Fruit fly (Drosophila melanogaster) S2 (cell line): Measurements from ENCODE around the gene wdn.
"Not testable (repeated sequence)": the region's sequence is repeated elsewhere in the genome, so short reads cannot be mapped to it uniquely, and the experiment has no call there.

Experiments used
- CG8478 ChIP-seq: fragments of >200 bp; optimal IDR thresholded peaks from 2 replicates; lab custom pipeline; 2018
- CTCF ChIP-seq, 2 experiments: fragments of >200 bp; optimal IDR thresholded peaks; 2 replicates each; lab custom pipeline; 2018

The wdn gene

DNA sequence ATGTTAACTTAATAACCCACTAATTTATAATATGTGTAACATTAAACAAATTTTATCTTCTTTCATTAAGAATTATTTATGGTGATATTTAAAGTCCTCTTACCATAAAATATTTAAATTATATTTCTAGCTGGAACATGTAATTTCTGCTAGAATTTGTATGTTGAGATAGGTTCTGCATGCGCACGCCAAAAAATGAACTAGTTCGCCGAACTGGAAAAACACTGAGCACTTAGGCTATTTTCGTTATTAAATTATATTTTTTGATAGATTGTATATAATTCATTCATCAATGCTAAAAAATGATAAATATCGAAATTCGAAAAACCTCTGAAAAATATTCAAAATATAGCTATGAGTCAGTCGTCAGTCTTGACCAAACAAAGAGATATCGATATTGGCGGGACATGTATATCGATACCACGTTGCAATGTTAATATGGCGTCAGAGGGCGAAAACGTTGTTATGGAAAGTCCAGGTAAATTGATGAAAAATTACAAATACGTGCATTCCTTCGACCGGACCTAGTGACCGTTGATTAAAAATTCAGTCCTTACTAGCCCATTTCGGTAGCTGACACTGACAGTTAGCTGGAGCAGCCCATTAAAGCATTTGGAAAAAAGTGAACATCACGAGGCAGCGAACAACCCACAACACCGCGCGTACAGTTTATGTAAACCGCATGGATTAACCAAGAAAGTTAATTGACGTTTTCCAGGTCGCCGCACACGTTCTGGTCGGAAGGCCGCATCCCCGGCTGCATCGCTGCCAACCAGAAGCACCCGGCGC, 734 bp upstream of the wdn start, which contains the start of gene Prp39:
Gene Prp39, plus strand, starts transcription at position 426 of the 789 bp plus-strand sequence.
- no peak for TF ChIP-seq CG8478 (lab: Kevin White, UChicago)
- TF ChIP-seq CTCF (optimal IDR thresholded peaks at IDR 0.05; lab: Kevin White, UChicago) = no peak

DNA sequence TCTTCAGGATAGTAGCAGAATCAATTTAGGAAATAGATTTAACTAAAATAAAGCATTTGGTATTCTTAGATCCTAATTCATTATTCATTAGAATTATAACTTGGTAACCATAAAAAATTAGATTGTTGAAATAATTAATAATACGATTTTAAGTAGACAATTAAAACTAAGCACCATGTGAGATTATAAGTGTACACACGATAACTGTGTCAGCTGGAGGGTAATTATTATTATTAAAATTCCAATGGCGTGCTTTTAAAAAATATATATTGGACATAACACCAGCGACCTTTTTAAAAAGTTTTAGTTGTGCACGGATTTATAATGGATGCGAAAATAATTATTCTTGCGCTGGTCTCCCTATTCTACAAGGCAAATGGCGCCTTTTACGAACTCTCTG, 4.7 kb downstream of the wdn start, which contains the start of gene CheB98a:
Gene CheB98a, plus strand, starts transcription at position 301 of the 400 bp plus-strand sequence.
- TF ChIP-seq CTCF (optimal IDR thresholded peaks at IDR 0.05; lab: Kevin White, UChicago) = no peak
- TF ChIP-seq CG8478 (lab: Kevin White, UChicago) = no peak

- TF ChIP-seq CG8478 (lab: Kevin White, UChicago) = no peak
- no peak for TF ChIP-seq CTCF (optimal IDR thresholded peaks at IDR 0.05; lab: Kevin White, UChicago)
Measured at dm6 chr3R:28805164-28805563, 6.0 kb downstream of the wdn start.

DNA sequence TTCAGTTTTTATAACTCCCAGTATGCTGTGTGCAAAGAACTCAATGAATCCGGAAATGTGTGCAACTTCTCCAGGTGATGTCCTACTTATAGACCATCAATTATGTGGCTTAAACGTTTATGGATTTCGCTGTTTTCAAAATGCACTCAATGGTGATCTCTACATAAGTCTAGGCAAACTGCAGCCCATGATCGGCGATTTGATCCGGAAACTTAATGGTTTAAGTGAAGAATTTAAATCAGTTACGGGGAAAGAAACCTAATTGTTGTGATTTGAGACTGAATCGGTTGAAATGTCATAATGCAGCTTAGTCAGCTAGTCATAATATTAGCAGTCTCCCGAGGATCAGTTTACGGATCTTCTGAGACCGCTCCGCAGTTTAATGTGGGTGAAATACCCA, 20.9 kb downstream of the wdn start, which contains the start of gene intr:
Gene intr, plus strand, starts transcription at position 301 of the 400 bp plus-strand sequence.
- TF ChIP-seq CG8478 (lab: Kevin White, UChicago) (no peak), CTCF (optimal IDR thresholded peaks at IDR 0.05; lab: Kevin White, UChicago) (no peak)

DNA sequence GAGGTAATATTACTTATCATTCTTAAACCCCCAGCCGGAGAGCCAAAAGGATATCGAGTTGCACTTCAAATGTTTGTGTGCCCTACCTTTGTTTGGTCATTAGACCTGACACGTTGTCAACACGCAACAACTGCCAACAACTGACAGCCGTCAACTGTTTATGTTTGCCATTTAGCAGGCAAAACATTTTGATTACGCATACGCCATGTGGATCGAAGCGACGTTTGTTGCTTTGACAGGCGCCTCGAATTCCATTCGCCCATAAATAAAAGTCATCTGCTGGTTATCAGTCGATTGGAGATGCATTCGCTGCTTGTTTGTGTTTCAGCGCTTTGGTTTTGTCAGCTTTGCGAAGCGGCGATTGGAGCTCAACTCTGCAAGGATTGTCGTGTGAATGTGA, 21.8 kb downstream of the wdn start, which contains the start of gene CG34295:
Gene CG34295, plus strand, starts transcription at position 301 of the 400 bp plus-strand sequence.
- TF ChIP-seq CTCF (optimal IDR thresholded peaks at IDR 0.05; lab: Kevin White, UChicago) = no peak
- no peak for TF ChIP-seq CG8478 (lab: Kevin White, UChicago)

DNA sequence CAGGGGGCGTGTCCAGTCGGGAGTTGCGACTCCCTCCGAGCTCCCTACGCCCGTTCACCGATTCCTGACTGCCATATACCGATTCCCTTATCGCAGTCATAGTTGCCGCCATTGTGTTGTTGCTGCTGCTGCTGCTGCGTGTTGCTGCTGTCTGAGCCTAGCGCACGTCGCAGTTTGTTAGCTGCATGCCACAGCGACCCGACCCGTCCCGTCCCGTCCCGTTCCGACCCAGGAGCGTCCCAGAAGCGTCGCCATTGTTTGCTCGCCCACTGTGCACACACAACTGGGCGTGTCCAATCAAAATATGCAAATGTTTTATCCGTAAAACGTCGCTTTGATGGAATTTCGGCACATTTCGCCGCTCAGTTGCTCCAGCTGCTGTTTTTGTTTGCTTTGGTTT, 35.4 kb downstream of the wdn start:
- TF ChIP-seq CTCF (optimal IDR thresholded peaks at IDR 0.05; lab: Kevin White, UChicago) (no peak), CG8478 (lab: Kevin White, UChicago) (no peak)

DNA sequence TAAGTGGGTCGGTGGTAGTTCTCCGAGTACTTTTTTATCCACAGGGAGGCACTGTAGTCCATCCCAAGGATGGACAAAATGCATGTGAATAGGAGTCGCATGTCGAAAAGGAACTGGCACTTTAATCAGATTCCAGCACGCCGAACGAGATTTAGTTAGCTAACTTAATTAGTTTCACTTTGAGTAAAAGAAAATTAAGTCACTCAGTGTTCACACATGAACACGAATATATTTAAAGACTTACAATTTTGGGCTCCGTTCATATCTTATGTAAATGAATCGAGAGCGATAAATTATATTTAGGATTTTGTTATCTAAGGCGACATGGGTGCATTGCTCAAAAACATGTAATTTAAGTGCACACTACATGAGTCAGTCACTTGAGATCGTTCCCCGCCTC, 53.0 kb downstream of the wdn start, which contains the start of gene aqrs:
Gene aqrs, minus strand, starts transcription at position 101 of the 400 bp plus-strand sequence.
- not testable (repeated sequence) for TF ChIP-seq CG8478 (lab: Kevin White, UChicago); CTCF (optimal IDR thresholded peaks at IDR 0.05; lab: Kevin White, UChicago)
